Worm (Caenorhabditis elegans) whole organism, midembryonic: Measurements from ENCODE around the gene B0281.5.

Source experiments
- cog-1 ChIP-seq: sonication (generic microtip); optimal IDR thresholded peaks from 2 replicates; lab custom pipeline; 2016; ENCODE audit warnings: missing genetic modification characterization, missing compliant biosample characterization
- flt-1 ChIP-seq: fragments of 200-800 bp; sonication (Bioruptor generic); IDR thresholded peaks from 2 replicates; pipeline ENCODE4 v1.3.6; 2022; ENCODE audit warnings: missing genetic modification characterization, missing compliant biosample characterization
- klf-2 ChIP-seq: fragments of 200-800 bp; sonication (Bioruptor generic); conservative IDR thresholded peaks from 2 replicates; pipeline ENCODE4 v1.3.6; 2022; ENCODE audit warnings: missing genetic modification reagents, missing genetic modification characterization, missing compliant biosample characterization
- ref-1 ChIP-seq: fragments of 200-800 bp; sonication (Bioruptor generic); conservative IDR thresholded peaks from 2 replicates; pipeline ENCODE4 v1.3.6; 2022; ENCODE audit warnings: missing genetic modification reagents, missing genetic modification characterization, missing compliant biosample characterization
- ztf-23 ChIP-seq: fragments of 200-800 bp; sonication (Bioruptor generic); IDR thresholded peaks from 2 replicates; pipeline ENCODE4 v1.3.6; 2022; ENCODE audit warnings: missing genetic modification reagents, missing genetic modification characterization, missing compliant biosample characterization
- ztf-29 ChIP-seq: fragments of 200-800 bp; sonication (Bioruptor generic); IDR thresholded peaks from 2 replicates; pipeline ENCODE4 v1.3.6; 2022; ENCODE audit warnings: missing genetic modification reagents, missing genetic modification characterization, missing compliant biosample characterization

ce11 chrII:2330462-2330861 is 29.7 kb upstream of the B0281.5 start:
- TF ChIP-seq ztf-29 (GFP tag; lab: Robert Waterston, UW) (no peak), cog-1 (tag; lab: Kevin White, UChicago) (no peak), ref-1 (GFP tag; lab: Robert Waterston, UW) (no peak), flt-1 (peak; percentile 63), klf-2 (GFP tag; lab: Robert Waterston, UW) (no peak), ztf-23 (GFP tag; lab: Robert Waterston, UW) (no peak)
